Fruit fly (Drosophila melanogaster): Measurements from ENCODE around the gene glo.

DNA sequence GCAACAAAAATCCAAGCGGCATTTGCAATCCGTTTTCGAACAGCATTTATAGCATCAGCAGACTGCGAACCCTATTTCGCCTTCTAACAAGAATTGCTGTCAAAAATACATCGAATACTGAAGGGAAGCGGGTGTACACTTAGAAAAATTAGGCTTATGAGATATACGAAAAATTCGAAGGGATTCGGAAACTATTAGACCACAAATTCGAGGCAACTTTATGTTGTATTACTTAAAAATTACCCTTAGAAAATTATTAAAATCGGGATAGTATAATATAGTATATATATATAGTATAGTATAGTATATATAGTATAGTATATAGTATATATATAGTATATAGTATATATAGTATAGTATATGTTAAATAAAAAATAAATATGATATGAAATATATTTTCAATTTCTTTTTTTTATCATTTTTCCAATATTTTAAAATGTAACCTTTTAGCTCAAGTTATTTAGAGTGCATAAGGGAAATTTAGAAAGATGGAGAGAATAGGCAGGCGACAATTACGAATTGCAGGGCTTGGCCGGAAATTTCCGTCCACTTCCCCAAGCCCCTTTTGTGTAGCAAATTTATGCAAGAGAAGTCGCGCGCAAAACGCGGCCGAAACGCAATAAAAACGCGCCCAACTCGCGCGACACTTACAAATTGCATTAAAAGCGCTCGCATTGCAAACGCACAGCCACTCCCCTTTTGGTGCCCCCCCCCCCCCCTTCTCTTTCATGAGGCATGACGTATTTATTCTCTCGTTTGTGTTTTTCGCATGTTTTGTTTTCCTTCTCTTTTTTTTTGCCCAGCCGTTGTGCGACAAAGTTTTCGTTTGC is 11.8 kb upstream of the glo start:
- TF ChIP-seq psq (GFP tag; optimal IDR thresholded peaks at IDR 0.05) (no peak), Abd-B (GFP tag; optimal IDR thresholded peaks at IDR 0.05) (no peak), usp (GFP tag; optimal IDR thresholded peaks at IDR 0.05) (no peak), N (GFP tag; optimal IDR thresholded peaks at IDR 0.05) (no peak), pan (optimal IDR thresholded peaks at IDR 0.05) (no peak), foxo (GFP tag; optimal IDR thresholded peaks at IDR 0.05) (no peak), sage (GFP tag; optimal IDR thresholded peaks at IDR 0.05) (no peak), fru (GFP tag; optimal IDR thresholded peaks at IDR 0.05) (no peak), br (GFP tag; optimal IDR thresholded peaks at IDR 0.05) (no peak), CG9705 (GFP tag; optimal IDR thresholded peaks at IDR 0.05) (no peak)

Data from whole organism, wandering third instar larva.